Fruit fly (Drosophila melanogaster) whole organism, wandering third instar larva: ENCODE measurements around the gene Grx5.

Source experiments
- Abd-B ChIP-seq: fragments of >200 bp; optimal IDR thresholded peaks from 2 replicates; lab custom pipeline; 2017; ENCODE audit warnings: missing biosample characterization, missing genetic modification characterization
- CG32264 ChIP-seq: fragments of 200-800 bp; sonication (Bioruptor generic); optimal IDR thresholded peaks from 2 replicates; lab custom pipeline; 2016; ENCODE audit warnings: missing biosample characterization, missing genetic modification characterization
- CG9705 ChIP-seq: fragments of 200-800 bp; sonication (Bioruptor generic); optimal IDR thresholded peaks from 2 replicates; lab custom pipeline; 2018; ENCODE audit warnings: missing biosample characterization, mild to moderate bottlenecking, missing genetic modification characterization
- CrebA ChIP-seq: fragments of 200-800 bp; sonication (Bioruptor generic); optimal IDR thresholded peaks from 2 replicates; lab custom pipeline; 2016; ENCODE audit warnings: missing biosample characterization, mild to moderate bottlenecking, missing genetic modification characterization, borderline replicate concordance
- Dfd ChIP-seq: fragments of >200 bp; optimal IDR thresholded peaks from 2 replicates; lab custom pipeline; 2017; ENCODE audit warnings: missing biosample characterization, missing genetic modification characterization
- GATAd ChIP-seq: sonication (Bioruptor generic); optimal IDR thresholded peaks from 2 replicates; lab custom pipeline; 2016; ENCODE audit warnings: missing biosample characterization, missing genetic modification characterization
- HLH106 ChIP-seq: fragments of 200-800 bp; optimal IDR thresholded peaks from 3 replicates; lab custom pipeline; 2019; ENCODE audit warnings: missing biosample characterization, mild to moderate bottlenecking, missing genetic modification characterization, moderate library complexity
- Hnf4 ChIP-seq: fragments of 200-800 bp; sonication (Bioruptor generic); optimal IDR thresholded peaks from 2 replicates; lab custom pipeline; 2016; ENCODE audit warnings: missing biosample characterization, mild to moderate bottlenecking, missing genetic modification characterization
- Hr78 ChIP-seq: fragments of >200 bp; optimal IDR thresholded peaks from 2 replicates; lab custom pipeline; 2017; ENCODE audit warnings: missing biosample characterization, missing genetic modification characterization
- Hr83 ChIP-seq: fragments of 200-300 bp; sonication (Bioruptor generic); optimal IDR thresholded peaks from 2 replicates; lab custom pipeline; 2016; ENCODE audit warnings: missing biosample characterization, mild to moderate bottlenecking, missing genetic modification characterization, moderate library complexity; ENCODE audit not compliant: poor library complexity, severe bottlenecking
- Jra ChIP-seq: sonication (Bioruptor generic); optimal IDR thresholded peaks from 2 replicates; lab custom pipeline; 2016; ENCODE audit warnings: missing biosample characterization, missing genetic modification characterization
- Mio ChIP-seq: sonication (Bioruptor generic); optimal IDR thresholded peaks from 2 replicates; lab custom pipeline; 2016; ENCODE audit warnings: missing biosample characterization, missing genetic modification characterization
- Myc ChIP-seq: fragments of >200 bp; optimal IDR thresholded peaks from 2 replicates; lab custom pipeline; 2017
- N ChIP-seq: fragments of >200 bp; optimal IDR thresholded peaks from 2 replicates; lab custom pipeline; 2018; ENCODE audit warnings: missing biosample characterization, missing external identifiers, missing genetic modification characterization
- OdsH ChIP-seq: fragments of 200-800 bp; sonication (Bioruptor generic); optimal IDR thresholded peaks from 2 replicates; lab custom pipeline; 2016; ENCODE audit warnings: missing biosample characterization, mild to moderate bottlenecking, missing genetic modification characterization
- Sp1 ChIP-seq: fragments of 200-800 bp; sonication (Bioruptor generic); optimal IDR thresholded peaks from 3 replicates; lab custom pipeline; 2019; ENCODE audit warnings: missing biosample characterization, mild to moderate bottlenecking, missing genetic modification characterization, moderate library complexity
- Vsx2 ChIP-seq: fragments of 200-300, 225-300 bp; sonication (Bioruptor generic); optimal IDR thresholded peaks from 2 replicates; lab custom pipeline; 2018; ENCODE audit warnings: missing biosample characterization, missing genetic modification characterization; ENCODE audit not compliant: partially characterized antibody
- br ChIP-seq: fragments of 200-800 bp; sonication (Bioruptor generic); optimal IDR thresholded peaks from 2 replicates; lab custom pipeline; 2016; ENCODE audit warnings: missing biosample characterization, missing genetic modification characterization
- brk ChIP-seq: fragments of 200-800 bp; sonication (Bioruptor generic); optimal IDR thresholded peaks from 2 replicates; lab custom pipeline; 2016; ENCODE audit warnings: missing biosample characterization, mild to moderate bottlenecking, missing genetic modification characterization
- dl ChIP-seq, 2 experiments: fragments of 175-275, 200-275 bp in 1 of 2; fragments of 200-275 bp in 1 of 2; sonication (Bioruptor generic); optimal IDR thresholded peaks; lab custom pipeline; 2018; ENCODE audit warnings: mild to moderate bottlenecking in 2 of 2, missing biosample characterization in 2 of 2, missing genetic modification characterization in 2 of 2, moderate library complexity in 2 of 2; ENCODE audit not compliant: partially characterized antibody in 2 of 2, insufficient read depth in 1 of 2
- dmrt93B ChIP-seq: fragments of 200-800 bp; sonication (Bioruptor generic); optimal IDR thresholded peaks from 2 replicates; lab custom pipeline; 2018; ENCODE audit warnings: missing biosample characterization, mild to moderate bottlenecking, missing genetic modification characterization
- dsf ChIP-seq: sonication (Bioruptor generic); optimal IDR thresholded peaks from 2 replicates; lab custom pipeline; 2016; ENCODE audit warnings: missing biosample characterization, missing genetic modification characterization, borderline replicate concordance
- ey ChIP-seq: fragments of 200-800 bp; sonication (Bioruptor generic); optimal IDR thresholded peaks from 2 replicates; lab custom pipeline; 2016; ENCODE audit warnings: missing biosample characterization, missing genetic modification characterization
- foxo ChIP-seq, 2 experiments: fragments of 200-800 bp; sonication (Bioruptor generic); optimal IDR thresholded peaks; 2 replicates in 1 of 2; 3 replicates in 1 of 2; lab custom pipeline; 2016 to 2017; ENCODE audit warnings: missing biosample characterization in 2 of 2, missing genetic modification characterization in 2 of 2
- fru ChIP-seq: fragments of 200-800 bp; sonication (Bioruptor generic); optimal IDR thresholded peaks from 3 replicates; lab custom pipeline; 2016; ENCODE audit warnings: missing biosample characterization, mild to moderate bottlenecking, missing genetic modification characterization
- h ChIP-seq: fragments of 200-800 bp; sonication (Bioruptor generic); optimal IDR thresholded peaks from 3 replicates; lab custom pipeline; 2016; ENCODE audit warnings: missing biosample characterization, mild to moderate bottlenecking, missing genetic modification characterization
- jim ChIP-seq: fragments of 175-275, 200-325 bp; sonication (Bioruptor generic); optimal IDR thresholded peaks from 2 replicates; lab custom pipeline; 2016; ENCODE audit warnings: missing biosample characterization, mild to moderate bottlenecking, missing genetic modification characterization
- pan ChIP-seq: fragments of >200 bp; optimal IDR thresholded peaks from 2 replicates; lab custom pipeline; 2017
- psq ChIP-seq: fragments of 200-800 bp; sonication (Bioruptor generic); optimal IDR thresholded peaks from 3 replicates; lab custom pipeline; 2017; ENCODE audit warnings: missing biosample characterization, mild to moderate bottlenecking, missing genetic modification characterization, moderate library complexity
- rgr ChIP-seq: fragments of 200-800 bp; sonication (Bioruptor generic); optimal IDR thresholded peaks from 3 replicates; lab custom pipeline; 2016; ENCODE audit warnings: missing biosample characterization, mild to moderate bottlenecking, missing genetic modification characterization
- sage ChIP-seq: fragments of 200-800 bp; sonication (Bioruptor generic); optimal IDR thresholded peaks from 2 replicates; lab custom pipeline; 2016; ENCODE audit warnings: missing biosample characterization, mild to moderate bottlenecking, missing genetic modification characterization
- sv ChIP-seq: fragments of 200-800 bp; sonication (Bioruptor generic); optimal IDR thresholded peaks from 3 replicates; lab custom pipeline; 2016; ENCODE audit warnings: missing biosample characterization, missing genetic modification characterization
- tai ChIP-seq: sonication (Bioruptor generic); optimal IDR thresholded peaks from 2 replicates; lab custom pipeline; 2016; ENCODE audit warnings: missing biosample characterization, missing genetic modification characterization
- usp ChIP-seq: fragments of >200 bp; optimal IDR thresholded peaks from 2 replicates; lab custom pipeline; 2017; ENCODE audit warnings: missing biosample characterization, missing genetic modification characterization
- woc ChIP-seq: sonication (Bioruptor generic); optimal IDR thresholded peaks from 2 replicates; lab custom pipeline; 2016; ENCODE audit warnings: missing biosample characterization, mild to moderate bottlenecking, missing genetic modification characterization

Grx5 gene

DNA sequence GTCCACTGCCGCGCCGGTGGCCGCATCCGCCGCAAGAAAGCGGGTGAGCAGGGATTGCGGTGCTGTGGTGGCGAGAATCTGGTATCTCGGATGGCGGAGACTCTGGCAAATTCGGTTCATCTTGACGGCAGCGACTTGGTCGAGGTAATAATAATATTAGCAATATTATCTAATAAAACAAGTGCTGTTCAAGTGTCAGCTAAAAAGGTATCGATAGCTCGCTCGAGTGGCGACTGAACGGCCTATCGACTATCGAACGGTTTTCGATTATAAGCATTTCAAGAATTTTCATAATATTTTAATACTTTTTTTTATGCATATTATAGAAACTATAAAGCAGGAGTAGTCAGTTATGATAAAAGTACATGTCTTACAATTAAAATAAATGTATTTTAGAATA, at the start of gene Grx5:
Gene Grx5, minus strand, starts transcription at position 216 of the 400 bp plus-strand sequence.
- no peak for TF ChIP-seq sage
- TF ChIP-seq N (GFP tag; lab: Kevin White, UChicago), result no peak
- TF ChIP-seq Dfd (GFP tag; lab: Kevin White, UChicago), result no peak
- no peak for TF ChIP-seq usp (GFP tag; lab: Kevin White, UChicago)
- no peak for TF ChIP-seq Abd-B (GFP tag; lab: Kevin White, UChicago)
- no peak for TF ChIP-seq br (GFP tag; lab: Kevin White, UChicago)
- TF ChIP-seq Vsx2 (GFP tag; lab: Kevin White, UChicago), result no peak

DNA sequence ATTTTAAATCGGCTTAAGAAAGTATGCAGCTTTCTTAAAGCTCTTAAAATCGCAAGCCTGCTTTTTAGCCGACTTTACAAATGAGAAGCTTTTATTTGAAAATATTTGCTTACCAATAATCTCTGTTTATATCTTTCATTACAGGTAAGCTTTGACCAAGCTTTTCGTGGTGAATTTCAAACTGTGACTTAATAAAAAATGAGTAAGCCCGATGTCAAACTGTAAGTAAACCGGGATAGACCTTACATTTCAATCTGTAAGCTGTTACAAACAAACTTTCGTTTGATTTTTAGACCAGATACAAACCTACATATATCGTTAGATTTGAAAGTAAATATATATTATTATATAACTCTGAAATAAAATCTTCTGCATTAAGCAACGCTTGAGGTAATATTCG, 47.6 kb upstream of the Grx5 start:
- TF ChIP-seq Myc (lab: Kevin White, UChicago), result peak; percentile 15
- no peak for TF ChIP-seq CG32264 (GFP tag; lab: Kevin White, UChicago)

DNA sequence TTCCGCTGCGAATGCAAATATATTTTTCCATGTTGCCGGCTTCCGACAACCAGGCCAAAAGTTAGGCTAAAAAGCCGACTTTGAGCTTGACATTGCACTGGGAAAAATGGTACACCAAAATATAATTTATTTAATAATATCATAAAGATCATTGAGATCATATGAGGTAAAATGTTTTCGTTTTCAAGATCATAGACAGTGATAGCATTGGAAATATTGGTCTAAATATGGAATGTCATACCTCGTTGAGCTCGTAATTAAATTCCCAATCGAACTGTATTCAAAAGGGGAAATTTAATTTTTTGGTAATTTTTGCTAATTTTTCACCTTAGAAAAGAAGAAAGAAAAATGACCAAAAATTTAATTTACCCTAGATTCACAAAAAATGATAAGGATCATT, 46.0 kb upstream of the Grx5 start:
- TF ChIP-seq CG9705 (GFP tag; lab: Kevin White, UChicago) (no peak), jim (GFP tag; lab: Kevin White, UChicago) (no peak), psq (GFP tag; lab: Kevin White, UChicago) (no peak), foxo (GFP tag; optimal IDR thresholded peaks at IDR 0.05; lab: Kevin White, UChicago) (no peak), woc (GFP tag; lab: Kevin White, UChicago) (no peak), Hr83 (GFP tag; lab: Kevin White, UChicago) (no peak), Sp1 (GFP tag; lab: Kevin White, UChicago) (no peak), CG32264 (GFP tag; lab: Kevin White, UChicago) (no peak), dsf (no peak), GATAd (GFP tag; lab: Kevin White, UChicago) (no peak), fru (GFP tag; lab: Kevin White, UChicago) (no peak), tai (GFP tag; lab: Kevin White, UChicago) (no peak), Mio (GFP tag; lab: Kevin White, UChicago) (no peak), Jra (GFP tag; lab: Kevin White, UChicago) (no peak), CrebA (GFP tag; lab: Kevin White, UChicago) (no peak), Hr78 (GFP tag; lab: Kevin White, UChicago) (no peak), OdsH (GFP tag; lab: Kevin White, UChicago) (no peak), sv (no peak)
- TF ChIP-seq, all 38 proteins: peak for 0

- TF ChIP-seq woc (GFP tag; lab: Kevin White, UChicago) (peak; percentile 55), GATAd (GFP tag; lab: Kevin White, UChicago) (no peak), CrebA (GFP tag; lab: Kevin White, UChicago) (peak; percentile 8), Dfd (GFP tag; lab: Kevin White, UChicago) (no peak), foxo (GFP tag; optimal IDR thresholded peaks at IDR 0.05; lab: Kevin White, UChicago) (peak in 1 of 2 experiments; percentile 75), tai (GFP tag; lab: Kevin White, UChicago) (peak; percentile 70), brk (peak; percentile 65), CG32264 (GFP tag; lab: Kevin White, UChicago) (no peak), N (GFP tag; lab: Kevin White, UChicago) (no peak), Myc (lab: Kevin White, UChicago) (no peak), dl (GFP tag; optimal IDR thresholded peaks at IDR 0.05; lab: Kevin White, UChicago; ENCODE audit: insufficient read depth in 1 of 2, partially characterized antibody in 2 of 2) (no peak), Hnf4 (GFP tag; lab: Kevin White, UChicago) (peak; percentile 78), sage (peak; percentile 65), Sp1 (GFP tag; lab: Kevin White, UChicago) (peak; percentile 78), jim (GFP tag; lab: Kevin White, UChicago) (no peak), CG9705 (GFP tag; lab: Kevin White, UChicago) (peak; percentile 37), ey (GFP tag; lab: Kevin White, UChicago) (peak; percentile 87), pan (lab: Kevin White, UChicago) (no peak), h (GFP tag; lab: Kevin White, UChicago) (peak; percentile 92), sv (peak; percentile 70), OdsH (GFP tag; lab: Kevin White, UChicago) (peak; percentile 87), dmrt93B (GFP tag; lab: Kevin White, UChicago) (peak; percentile 57), psq (GFP tag; lab: Kevin White, UChicago) (peak; percentile 81), rgr (peak; percentile 90), Mio (GFP tag; lab: Kevin White, UChicago) (no peak), br (GFP tag; lab: Kevin White, UChicago) (peak; percentile 84), dsf (peak; percentile 26), fru (GFP tag; lab: Kevin White, UChicago) (peak; percentile 90), Jra (GFP tag; lab: Kevin White, UChicago) (peak; percentile 30), HLH106 (tag; lab: Kevin White, UChicago) (peak; percentile 61)
These were observed 44.6 kb upstream of the Grx5 start, which contains the start of the genes CG45064 and CG45065 for dm6 chrX:14882536-14883118. TSS of gene CG45064 (minus strand) at chrX:14882586. TSS of gene CG45065 (minus strand) at chrX:14882586.
